Worm (Caenorhabditis elegans): ENCODE measurements around the gene C28G1.6.

DNA sequence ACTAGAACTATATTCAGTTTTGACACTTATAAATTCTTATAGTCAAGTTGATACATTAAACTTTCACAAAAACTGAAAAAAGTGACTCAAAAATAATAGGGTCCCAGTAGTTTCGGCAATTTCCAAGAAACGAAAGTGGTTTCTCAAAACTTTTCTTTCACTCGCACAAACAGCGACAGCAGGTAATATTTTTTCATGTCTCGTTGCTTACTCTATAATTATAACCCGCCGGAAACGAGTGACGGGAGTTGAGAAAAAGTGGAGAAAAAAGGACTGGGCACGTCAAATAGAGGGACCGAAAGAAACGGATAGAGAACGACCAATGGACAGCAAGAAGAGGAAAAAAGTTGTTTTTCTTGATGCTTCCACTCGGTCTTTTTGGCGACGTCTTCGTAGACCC lies 31.1 kb downstream of the C28G1.6 start:
- no peak for TF ChIP-seq mep-1 (tag; optimal IDR thresholded peaks at IDR 0.05)
- TF ChIP-seq mab-5 (tag; optimal IDR thresholded peaks at IDR 0.05): no peak
- TF ChIP-seq unc-62 (GFP tag; optimal IDR thresholded peaks at IDR 0.05): no peak
